Fruit fly (Drosophila melanogaster): ENCODE data around the gene Cyp309a2.

dm6 chr2L:2576565-2577360, 3.9 kb upstream of the Cyp309a2 start, which contains the start of gene insv:
- TF ChIP-seq h (optimal IDR thresholded peaks at IDR 0.05) (no peak), Myc (optimal IDR thresholded peaks at IDR 0.05) (no peak), psq (optimal IDR thresholded peaks at IDR 0.05) (no peak), Sin3A (optimal IDR thresholded peaks at IDR 0.05) (no peak), insv (optimal IDR thresholded peaks at IDR 0.05) (no peak), ttk (optimal IDR thresholded peaks at IDR 0.05) (no peak)

Measured in Kc167 (cell line).